Worm (Caenorhabditis elegans) whole organism, L4 larva: ENCODE results near the gene F01E11.18.

Source experiments
- R02D3.7 ChIP-seq: fragments of 150-350 bp; sonication (generic microtip); optimal IDR thresholded peaks from 3 replicates; lab custom pipeline; 2014; ENCODE audit warnings: missing biosample characterization, missing genetic modification characterization
- hif-1 ChIP-seq, 2 experiments: sonication (generic microtip); optimal IDR thresholded peaks; 2 replicates each; lab custom pipeline; 2016 to 2017; ENCODE audit warnings: missing compliant biosample characterization in 2 of 2, missing genetic modification characterization in 2 of 2, missing genetic modification reagents in 2 of 2, missing genotype in 2 of 2, mild to moderate bottlenecking in 1 of 2
- nhr-77 ChIP-seq: fragments of 150-350 bp; optimal IDR thresholded peaks from 2 replicates; lab custom pipeline; 2014; ENCODE audit warnings: missing biosample characterization, missing genetic modification characterization
- ztf-11 ChIP-seq: fragments of 150-350 bp; optimal IDR thresholded peaks from 2 replicates; lab custom pipeline; 2014; ENCODE audit warnings: missing biosample characterization, missing genetic modification characterization

DNA sequence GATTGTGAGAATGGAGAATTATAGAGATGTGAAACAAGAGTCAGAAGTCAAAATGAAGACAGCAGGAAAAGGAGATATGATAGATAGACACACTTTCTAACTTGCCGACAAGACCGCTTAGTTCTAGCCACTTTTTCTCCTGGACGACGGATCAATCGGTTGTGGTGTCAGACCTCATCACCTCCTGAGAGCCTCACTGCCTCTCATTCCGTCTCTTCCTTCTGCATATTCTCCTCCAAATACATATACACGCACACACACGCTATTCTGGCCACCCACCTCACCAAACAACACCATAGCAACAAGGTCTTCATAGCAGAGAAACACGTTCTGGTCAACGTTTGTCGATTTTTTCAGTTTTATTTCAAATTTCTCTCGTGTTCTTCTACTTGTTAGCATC, 22.4 kb upstream of the F01E11.18 start, which contains the start of gene F01E11.3:
- TF ChIP-seq ztf-11 (tag; lab: Kevin White, UChicago), result no peak
- no peak for TF ChIP-seq R02D3.7 (tag; lab: Kevin White, UChicago)
- TF ChIP-seq nhr-77 (tag; lab: Kevin White, UChicago), result no peak
- TF ChIP-seq hif-1 (tag; optimal IDR thresholded peaks at IDR 0.05; lab: Kevin White, UChicago), result no peak
